Worm (Caenorhabditis elegans): ENCODE measurements around the gene srd-39.
A peak's percentile ranks its signal among the peaks of the same experiment; 100 is the strongest.

srd-39 gene

DNA sequence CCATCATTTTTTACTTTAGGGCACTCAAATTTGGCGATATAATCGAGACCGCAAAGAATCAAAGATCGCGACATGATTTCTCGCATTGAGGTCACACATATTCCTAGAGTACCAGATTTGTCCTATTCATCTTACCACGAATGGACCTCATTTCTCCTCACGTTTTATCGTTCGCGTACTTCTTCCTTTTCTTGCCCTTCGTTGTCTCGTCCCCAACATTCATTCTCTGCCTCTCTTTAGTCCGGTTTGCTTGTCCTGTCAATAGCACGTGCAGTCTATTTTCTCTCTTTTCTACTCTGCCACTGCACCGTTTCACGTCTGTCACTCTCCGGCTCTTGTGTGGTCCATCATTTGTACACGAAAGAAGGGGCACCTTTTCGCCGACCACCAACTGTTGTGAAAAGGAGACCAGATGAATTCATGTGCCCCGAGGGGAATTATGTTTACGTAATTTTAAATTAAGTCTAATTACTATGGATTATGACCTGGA is 49.0 kb downstream of the srd-39 start (continued):
- TF ChIP-seq T26A8.4 (GFP tag; IDR thresholded peaks at IDR 0.05) (peak; percentile 52), nhr-48 (tag; optimal IDR thresholded peaks at IDR 0.05) (peak; percentile 22), mdl-1 (tag; optimal IDR thresholded peaks at IDR 0.05) (peak; percentile 85 to 99), ctbp-1 (GFP tag; IDR thresholded peaks at IDR 0.05) (0 out of 2 replicates have a peak, but pooled peaks have one; percentile 46), hif-1 (tag; optimal IDR thresholded peaks at IDR 0.05) (peak in 1 of 2 experiments; percentile 69), lin-1 (GFP tag; IDR thresholded peaks at IDR 0.05) (peak; percentile 70; the same call in 1 of the 2 replicates), nhr-77 (tag; optimal IDR thresholded peaks at IDR 0.05) (peak; percentile 55), egl-43 (GFP tag; IDR thresholded peaks at IDR 0.05) (no peak), D1046.2 (GFP tag; IDR thresholded peaks at IDR 0.05) (no peak), ces-1 (GFP tag; optimal IDR thresholded peaks at IDR 0.05) (no peak), tag-97 (GFP tag; IDR thresholded peaks at IDR 0.05) (no peak), arid-1 (GFP tag; conservative IDR thresholded peaks at IDR 0.05) (peak; percentile 44; the same call in 1 of the 2 replicates), hmg-1.1 (GFP tag; IDR thresholded peaks at IDR 0.05) (peak; percentile 70), ZK546.5 (tag; optimal IDR thresholded peaks at IDR 0.05) (no peak), F10B5.3 (tag; optimal IDR thresholded peaks at IDR 0.05) (no peak), daf-12 (tag; optimal IDR thresholded peaks at IDR 0.05) (no peak), lsy-2 (tag; optimal IDR thresholded peaks at IDR 0.05) (peak; percentile 7 to 55), tra-1 (GFP tag; IDR thresholded peaks at IDR 0.05) (0 out of 2 replicates have a peak, but pooled peaks have one; percentile 44), lin-29 (GFP tag; IDR thresholded peaks at IDR 0.05) (no peak), nhr-102 (tag; optimal IDR thresholded peaks at IDR 0.05) (no peak), hlh-11 (tag; optimal IDR thresholded peaks at IDR 0.05) (peak; percentile 86), F49E8.2 (tag; optimal IDR thresholded peaks at IDR 0.05; ENCODE audit: borderline replicate concordance) (no peak), zip-2 (tag; optimal IDR thresholded peaks at IDR 0.05) (no peak), duxl-1 (tag; optimal IDR thresholded peaks at IDR 0.05; ENCODE audit: poor library complexity) (no peak)

DNA sequence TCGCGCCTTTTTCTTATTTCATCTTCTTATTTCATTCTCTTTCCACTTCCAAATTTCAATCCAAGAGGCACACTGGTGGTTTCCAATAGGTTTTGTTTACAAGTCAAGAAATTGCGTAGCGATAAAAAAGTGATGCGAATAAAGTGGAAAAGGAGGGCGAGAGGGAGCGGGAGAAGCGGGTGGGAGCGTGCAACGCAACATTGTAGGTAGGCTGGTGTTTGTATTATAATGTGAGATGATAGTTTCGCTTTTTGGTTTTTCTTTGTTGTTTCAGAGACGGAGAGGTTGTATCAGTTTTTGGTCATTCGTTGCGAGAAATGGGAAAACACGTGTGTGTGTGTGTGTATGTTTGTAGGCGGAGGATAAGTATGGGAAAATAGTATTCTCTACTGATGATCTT is 50.2 kb downstream of the srd-39 start:
- TF ChIP-seq lim-7 (GFP tag; IDR thresholded peaks at IDR 0.05) (no peak), F26F4.8 (GFP tag; conservative IDR thresholded peaks at IDR 0.05) (no peak), aha-1 (tag) (peak; percentile 98), lin-39 (tag; optimal IDR thresholded peaks at IDR 0.05) (no peak), nhr-111 (GFP tag; optimal IDR thresholded peaks at IDR 0.05) (no peak), zag-1 (tag; optimal IDR thresholded peaks at IDR 0.05) (no peak), nhr-41 (GFP tag; IDR thresholded peaks at IDR 0.05) (no peak), fkh-10 (GFP tag; optimal IDR thresholded peaks at IDR 0.05) (no peak), hlh-11 (tag; optimal IDR thresholded peaks at IDR 0.05) (peak; percentile 83), mdl-1 (tag; optimal IDR thresholded peaks at IDR 0.05) (peak; percentile 38 to 90), sdz-12 (GFP tag; optimal IDR thresholded peaks at IDR 0.05) (no peak), ceh-82 (tag; optimal IDR thresholded peaks at IDR 0.05) (no peak), snpc-4 (tag; optimal IDR thresholded peaks at IDR 0.05) (no peak), Y75B8A.6 (GFP tag; IDR thresholded peaks at IDR 0.05) (no peak), nhr-28 (tag; optimal IDR thresholded peaks at IDR 0.05) (peak; percentile 95), ama-1 (optimal IDR thresholded peaks at IDR 0.05) (no peak), nhr-10 (tag; optimal IDR thresholded peaks at IDR 0.05) (peak; percentile 86), ceh-32 (tag; optimal IDR thresholded peaks at IDR 0.05; ENCODE audit: poor library complexity) (no peak), pqm-1 (tag; optimal IDR thresholded peaks at IDR 0.05) (peak; percentile 66), rbr-2 (tag; optimal IDR thresholded peaks at IDR 0.05) (no peak), nhr-11 (tag; optimal IDR thresholded peaks at IDR 0.05) (no peak), pha-4 (GFP tag; IDR thresholded peaks at IDR 0.05) (no peak), pha-4 (tag; optimal IDR thresholded peaks at IDR 0.05) (peak; percentile 68), nhr-102 (tag; optimal IDR thresholded peaks at IDR 0.05) (peak; percentile 28), set-16 (GFP tag; IDR thresholded peaks at IDR 0.05) (no peak), mes-2 (tag; optimal IDR thresholded peaks at IDR 0.05; ENCODE audit: poor library complexity, severe bottlenecking) (peak; percentile 64), egl-43 (GFP tag; IDR thresholded peaks at IDR 0.05) (no peak), mep-1 (tag; optimal IDR thresholded peaks at IDR 0.05) (peak; percentile 78), attf-4 (tag; optimal IDR thresholded peaks at IDR 0.05) (no peak), ceh-44 (GFP tag; IDR thresholded peaks at IDR 0.05) (no peak), Y5F2A.4 (GFP tag; optimal IDR thresholded peaks at IDR 0.05) (no peak), ces-1 (GFP tag; optimal IDR thresholded peaks at IDR 0.05) (no peak)

Measured in whole organism, L4 larva.